Worm (Caenorhabditis elegans) whole organism, L3 larva: ENCODE data around the gene fbxb-10.
A peak's percentile ranks its signal among the peaks of the same experiment; 100 is the strongest.

Experiments used
- R02D3.7 ChIP-seq: fragments of 150-350 bp; optimal IDR thresholded peaks from 2 replicates; lab custom pipeline; 2014; ENCODE audit warnings: missing biosample characterization, missing genetic modification characterization
- ZK546.5 ChIP-seq: sonication (generic microtip); optimal IDR thresholded peaks from 2 replicates; lab custom pipeline; 2017; ENCODE audit warnings: missing biosample characterization, missing genetic modification characterization
- ama-1 ChIP-seq: fragments of 150-350 bp; optimal IDR thresholded peaks from 2 replicates; lab custom pipeline; 2018
- ceh-16 ChIP-seq: sonication (generic microtip); optimal IDR thresholded peaks from 2 replicates; lab custom pipeline; 2017; ENCODE audit warnings: missing biosample characterization, missing genetic modification characterization
- ceh-28 ChIP-seq: fragments of 150-350 bp; optimal IDR thresholded peaks from 2 replicates; lab custom pipeline; 2014; ENCODE audit warnings: missing biosample characterization, missing genetic modification reagents, missing genetic modification characterization
- ceh-9 ChIP-seq: sonication (generic microtip); optimal IDR thresholded peaks from 2 replicates; lab custom pipeline; 2018; ENCODE audit warnings: missing biosample characterization, missing genetic modification characterization
- daf-12 ChIP-seq: fragments of 150-350 bp; optimal IDR thresholded peaks from 2 replicates; lab custom pipeline; 2014; ENCODE audit warnings: missing biosample characterization, missing genetic modification reagents, missing genetic modification characterization
- egl-27 ChIP-seq: sonication (generic microtip); optimal IDR thresholded peaks from 4 replicates; lab custom pipeline; 2017; ENCODE audit warnings: missing biosample characterization, missing genetic modification reagents, missing genetic modification characterization
- egl-5 ChIP-seq: fragments of 150-350 bp; optimal IDR thresholded peaks from 2 replicates; lab custom pipeline; 2017; ENCODE audit warnings: missing biosample characterization, missing genetic modification reagents, missing genetic modification characterization, inconsistent platforms
- elt-1 ChIP-seq: fragments of 150-350 bp; optimal IDR thresholded peaks from 2 replicates; lab custom pipeline; 2014; ENCODE audit warnings: missing biosample characterization, missing genetic modification characterization
- elt-2 ChIP-seq: sonication (generic microtip); optimal IDR thresholded peaks from 2 replicates; lab custom pipeline; 2016; ENCODE audit warnings: missing genetic modification reagents, mild to moderate bottlenecking, missing genetic modification characterization, missing compliant biosample characterization
- elt-3 ChIP-seq, 3 experiments: fragments of 150-350 bp in 1 of 3; sonication (generic microtip) in 2 of 3; optimal IDR thresholded peaks; 2 replicates in 2 of 3; 4 replicates in 1 of 3; lab custom pipeline; 2014 to 2017; ENCODE audit warnings: missing biosample characterization in 3 of 3, missing genetic modification characterization in 3 of 3
- fkh-10 ChIP-seq: sonication (generic microtip); optimal IDR thresholded peaks from 2 replicates; lab custom pipeline; 2017; ENCODE audit warnings: missing biosample characterization, missing genetic modification reagents, missing genetic modification characterization
- fkh-2 ChIP-seq: fragments of 150-350 bp; optimal IDR thresholded peaks from 2 replicates; lab custom pipeline; 2014; ENCODE audit warnings: missing biosample characterization, missing genetic modification reagents, missing genetic modification characterization
- hmg-11 ChIP-seq: sonication (generic microtip); optimal IDR thresholded peaks from 2 replicates; lab custom pipeline; 2016; ENCODE audit warnings: missing genetic modification characterization, missing compliant biosample characterization
- jun-1 ChIP-seq: fragments of 150-350 bp; optimal IDR thresholded peaks from 2 replicates; lab custom pipeline; 2014; ENCODE audit warnings: missing biosample characterization, missing genetic modification reagents, missing genetic modification characterization
- lin-15B ChIP-seq: fragments of 150-350 bp; optimal IDR thresholded peaks from 2 replicates; lab custom pipeline; 2014; ENCODE audit warnings: missing biosample characterization, missing genetic modification characterization
- lin-39 ChIP-seq: fragments of 150-350 bp; optimal IDR thresholded peaks from 2 replicates; lab custom pipeline; 2018; ENCODE audit warnings: missing biosample characterization, missing genetic modification reagents, missing genetic modification characterization
- mdl-1 ChIP-seq: fragments of 150-350 bp; optimal IDR thresholded peaks from 2 replicates; lab custom pipeline; 2014; ENCODE audit warnings: missing biosample characterization, missing genetic modification characterization
- mml-1 ChIP-seq: fragments of 150-350 bp; sonication (generic microtip); optimal IDR thresholded peaks from 3 replicates; lab custom pipeline; 2014; ENCODE audit warnings: missing biosample characterization, missing genetic modification characterization
- nhr-11 ChIP-seq: fragments of 150-350 bp; optimal IDR thresholded peaks from 2 replicates; lab custom pipeline; 2014; ENCODE audit warnings: missing biosample characterization, missing genetic modification characterization
- nhr-12 ChIP-seq: fragments of 150-350 bp; optimal IDR thresholded peaks from 2 replicates; lab custom pipeline; 2014; ENCODE audit warnings: missing biosample characterization, missing genetic modification characterization
- nhr-23 ChIP-seq: fragments of 150-350 bp; optimal IDR thresholded peaks from 2 replicates; lab custom pipeline; 2014; ENCODE audit warnings: missing biosample characterization, missing genetic modification reagents, missing genetic modification characterization
- nhr-237 ChIP-seq: fragments of 150-350 bp; optimal IDR thresholded peaks from 2 replicates; lab custom pipeline; 2014; ENCODE audit warnings: missing biosample characterization, missing genetic modification characterization
- nhr-25 ChIP-seq: sonication (generic microtip); optimal IDR thresholded peaks from 2 replicates; lab custom pipeline; 2017; ENCODE audit warnings: missing biosample characterization, missing genetic modification characterization
- nhr-28 ChIP-seq: fragments of 150-350 bp; optimal IDR thresholded peaks from 2 replicates; lab custom pipeline; 2014; ENCODE audit warnings: missing biosample characterization, missing genetic modification characterization
- nhr-43 ChIP-seq: sonication (generic microtip); optimal IDR thresholded peaks from 2 replicates; lab custom pipeline; 2016; ENCODE audit warnings: mild to moderate bottlenecking, missing genetic modification characterization, missing compliant biosample characterization; ENCODE audit not compliant: poor library complexity, severe bottlenecking
- nhr-76 ChIP-seq: fragments of 150-350 bp; sonication (generic microtip); optimal IDR thresholded peaks from 5 replicates; lab custom pipeline; 2014; ENCODE audit warnings: missing biosample characterization, missing genetic modification characterization
- pha-4 ChIP-seq: fragments of 150-350 bp; optimal IDR thresholded peaks from 2 replicates; lab custom pipeline; 2014; ENCODE audit warnings: missing biosample characterization, missing genetic modification reagents, missing genetic modification characterization
- pqm-1 ChIP-seq: fragments of 150-350 bp; optimal IDR thresholded peaks from 2 replicates; lab custom pipeline; 2017; ENCODE audit warnings: missing biosample characterization, missing genetic modification characterization, inconsistent platforms
- sea-2 ChIP-seq: fragments of 150-350 bp; sonication (generic microtip); optimal IDR thresholded peaks from 4 replicates; lab custom pipeline; 2014; ENCODE audit warnings: missing biosample characterization, missing genetic modification reagents, missing genetic modification characterization
- tbx-2 ChIP-seq: sonication (generic microtip); optimal IDR thresholded peaks from 2 replicates; lab custom pipeline; 2016; ENCODE audit warnings: mild to moderate bottlenecking, missing genetic modification characterization, missing compliant biosample characterization
- unc-62 ChIP-seq: fragments of 150-350 bp; sonication (generic microtip); optimal IDR thresholded peaks from 4 replicates; lab custom pipeline; 2014; ENCODE audit warnings: missing biosample characterization, missing genetic modification reagents, missing genetic modification characterization
- zag-1 ChIP-seq: fragments of 150-350 bp; optimal IDR thresholded peaks from 2 replicates; lab custom pipeline; 2014; ENCODE audit warnings: missing biosample characterization, missing genetic modification characterization
- ztf-4 ChIP-seq: fragments of 150-350 bp; optimal IDR thresholded peaks from 2 replicates; lab custom pipeline; 2014; ENCODE audit warnings: missing biosample characterization, missing genetic modification characterization

The fbxb-10 gene

DNA sequence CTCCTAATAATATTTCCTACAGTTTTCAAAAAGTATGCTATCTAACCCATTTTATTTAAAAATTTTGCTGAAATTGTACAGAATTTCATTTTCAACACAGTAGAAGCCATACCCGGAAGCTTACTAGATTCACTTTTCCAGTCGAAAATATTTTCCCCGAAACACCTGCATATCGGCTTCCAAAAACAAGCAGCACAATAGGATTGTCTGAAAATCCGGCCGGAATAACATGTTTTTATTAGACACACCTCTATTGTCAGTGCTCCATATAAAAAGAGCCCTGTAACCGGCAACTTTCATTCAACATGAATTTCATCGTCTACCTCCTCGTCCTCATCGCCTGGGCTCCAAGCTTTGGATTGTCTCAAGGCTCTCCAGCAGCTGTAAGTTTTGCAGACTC, 34.3 kb upstream of the fbxb-10 start, which contains the start of gene C52E2.2:
TSS of gene C52E2.2 (plus strand) at position 301 of the 400 bp plus-strand sequence.
- TF ChIP-seq jun-1 (tag; lab: Kevin White, UChicago): no peak
- TF ChIP-seq lin-15B (tag; lab: Kevin White, UChicago): no peak
- TF ChIP-seq nhr-11 (tag; lab: Kevin White, UChicago): no peak
- TF ChIP-seq mml-1 (tag; lab: Kevin White, UChicago): no peak
- no peak for TF ChIP-seq ama-1 (lab: Kevin White, UChicago)
- TF ChIP-seq zag-1 (tag; lab: Kevin White, UChicago): no peak
- no peak for TF ChIP-seq egl-5
- TF ChIP-seq pha-4: no peak
- no peak for TF ChIP-seq elt-2
- no peak for TF ChIP-seq nhr-28 (tag; lab: Kevin White, UChicago)
- TF ChIP-seq nhr-23: no peak
- TF ChIP-seq R02D3.7: no peak
- TF ChIP-seq nhr-25: no peak
- TF ChIP-seq ztf-4 (tag; lab: Kevin White, UChicago): no peak
- TF ChIP-seq nhr-237 (tag; lab: Kevin White, UChicago): no peak

DNA sequence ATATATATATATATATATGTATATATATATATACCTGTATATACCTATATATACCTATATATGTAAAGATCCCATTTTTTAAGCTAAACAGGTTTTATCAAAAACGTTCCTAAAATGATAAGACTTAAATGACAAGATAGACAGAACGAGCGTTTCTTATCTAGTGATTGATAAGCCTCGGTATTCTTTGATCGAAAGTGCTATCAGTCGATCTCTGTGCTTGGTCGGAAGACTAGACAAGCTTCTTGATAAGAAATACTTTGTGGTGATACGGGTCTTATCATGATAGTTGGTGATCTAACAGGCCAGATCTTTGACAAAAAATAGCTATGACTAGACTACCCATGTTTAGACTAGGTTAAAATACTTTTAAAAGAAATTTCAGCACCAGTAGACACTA, 33.5 kb upstream of the fbxb-10 start:
- TF ChIP-seq egl-27 (tag; lab: Kevin White, UChicago) (peak; percentile 44), nhr-12 (tag; lab: Kevin White, UChicago) (no peak), jun-1 (tag; lab: Kevin White, UChicago) (peak; percentile 96), pha-4 (peak; percentile 52), nhr-28 (tag; lab: Kevin White, UChicago) (no peak), lin-39 (tag; lab: Kevin White, UChicago) (no peak), tbx-2 (no peak), mdl-1 (tag; lab: Kevin White, UChicago) (no peak), ceh-9 (tag; lab: Kevin White, UChicago) (no peak), elt-1 (tag; lab: Kevin White, UChicago) (no peak), sea-2 (GFP tag; lab: Kevin White, UChicago) (no peak), nhr-237 (tag; lab: Kevin White, UChicago) (no peak), pqm-1 (peak; percentile 99), nhr-43 (tag; lab: Kevin White, UChicago) (peak; percentile 85), elt-2 (peak; percentile 100), nhr-11 (tag; lab: Kevin White, UChicago) (no peak)
- TF ChIP-seq, all 47 proteins: peak for 6

DNA sequence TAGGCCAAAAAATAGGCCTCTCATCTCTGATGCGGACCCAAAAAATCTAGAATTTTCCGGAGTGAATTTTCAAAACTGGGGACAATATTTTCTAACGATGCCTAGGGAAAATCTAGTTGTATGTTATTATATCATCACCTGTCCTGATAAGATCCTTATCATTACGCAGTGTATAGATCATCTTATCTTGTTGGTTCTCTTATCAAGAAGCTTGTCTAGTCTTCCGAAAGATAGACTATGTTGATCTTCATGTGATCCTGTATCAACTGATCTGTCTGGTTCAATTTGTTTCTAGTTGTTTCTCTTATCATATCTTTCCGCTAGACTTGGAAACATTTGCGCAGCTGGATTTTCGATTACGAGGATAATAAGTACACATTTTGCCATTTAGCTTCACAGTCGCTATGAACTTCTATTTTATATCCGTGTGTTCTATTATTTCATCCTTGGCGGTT, 32.7 kb upstream of the fbxb-10 start, which contains the start of gene C52E2.3:
TSS of gene C52E2.3 (plus strand) at position 405 of the 455 bp plus-strand sequence.
- peak; percentile 51 for TF ChIP-seq elt-2
- TF ChIP-seq nhr-43 (tag; lab: Kevin White, UChicago): peak; percentile 64
- no peak for TF ChIP-seq ZK546.5 (tag; lab: Kevin White, UChicago)
- peak in 1 of 3 experiments; percentile 28 for TF ChIP-seq elt-3 (tag; optimal IDR thresholded peaks at IDR 0.05; lab: Kevin White, UChicago)

DNA sequence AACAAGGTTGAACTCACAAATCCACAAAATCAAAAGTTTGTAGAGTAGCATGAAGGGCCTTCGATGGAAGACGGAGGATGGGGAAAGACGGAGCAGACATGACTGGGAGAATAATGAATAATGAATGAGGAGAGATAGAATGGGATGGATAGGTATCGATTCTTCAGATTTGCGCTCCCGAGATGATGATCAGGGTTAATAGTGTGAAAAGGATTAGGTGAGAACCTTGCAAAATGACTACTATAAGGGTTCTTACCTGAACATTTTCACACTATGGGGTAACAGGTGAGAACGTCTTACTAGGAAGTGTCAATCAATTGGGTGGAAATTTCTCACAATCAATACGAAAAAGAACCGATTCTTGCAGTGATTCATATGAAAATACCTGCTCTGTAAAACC, 32.1 kb upstream of the fbxb-10 start, which contains the start of gene fbxb-96:
TSS of gene fbxb-96 (minus strand) at position 101 of the 400 bp plus-strand sequence.
- no peak for TF ChIP-seq egl-27 (tag; lab: Kevin White, UChicago)
- no peak for TF ChIP-seq pqm-1
- no peak for TF ChIP-seq daf-12
- TF ChIP-seq ceh-16 (tag; lab: Kevin White, UChicago): no peak
- no peak for TF ChIP-seq nhr-28 (tag; lab: Kevin White, UChicago)
- no peak for TF ChIP-seq mml-1 (tag; lab: Kevin White, UChicago)
- no peak for TF ChIP-seq nhr-25
- no peak for TF ChIP-seq zag-1 (tag; lab: Kevin White, UChicago)
- no peak for TF ChIP-seq fkh-2 (tag; lab: Kevin White, UChicago)
- TF ChIP-seq nhr-237 (tag; lab: Kevin White, UChicago): no peak
- TF ChIP-seq nhr-11 (tag; lab: Kevin White, UChicago): no peak
- no peak for TF ChIP-seq nhr-76 (tag; lab: Kevin White, UChicago)
- no peak for TF ChIP-seq fkh-10 (GFP tag; lab: Kevin White, UChicago)
- no peak for TF ChIP-seq ceh-28 (tag; lab: Kevin White, UChicago)
- TF ChIP-seq pha-4: no peak
- no peak for TF ChIP-seq unc-62 (GFP tag; lab: Kevin White, UChicago)
- TF ChIP-seq hmg-11 (tag; lab: Kevin White, UChicago): no peak
